Worm (Caenorhabditis elegans) whole organism, L4/young adult: ENCODE data around the gene srd-42.

Experiments used
- W03F9.2 ChIP-seq: fragments of 150-350 bp; optimal IDR thresholded peaks from 2 replicates; lab custom pipeline; 2014; ENCODE audit warnings: missing biosample characterization, missing genetic modification characterization
- dao-5 ChIP-seq: sonication (generic microtip); optimal IDR thresholded peaks from 2 replicates; lab custom pipeline; 2016; ENCODE audit warnings: missing genotype, missing genetic modification characterization, moderate library complexity, missing compliant biosample characterization
- him-1 ChIP-seq: sonication (generic microtip); optimal IDR thresholded peaks from 2 replicates; lab custom pipeline; 2016; ENCODE audit warnings: missing genotype, missing genetic modification reagents, missing genetic modification characterization, missing compliant biosample characterization

srd-42 gene

ce11 chrX:13307852-13308251, 4.6 kb upstream of the srd-42 start:
- TF ChIP-seq dao-5 (tag; lab: Kevin White, UChicago) (no peak), W03F9.2 (tag; lab: Kevin White, UChicago) (no peak), him-1 (no peak)

- peak; percentile 89 for TF ChIP-seq him-1
- TF ChIP-seq W03F9.2 (tag; lab: Kevin White, UChicago): peak; percentile 80
- peak; percentile 93 for TF ChIP-seq dao-5 (tag; lab: Kevin White, UChicago)
These were observed 3.7 kb upstream of the srd-42 start for ce11 chrX:13306869-13307446.

- TF ChIP-seq dao-5 (tag; lab: Kevin White, UChicago): no peak
- TF ChIP-seq him-1: no peak
- TF ChIP-seq W03F9.2 (tag; lab: Kevin White, UChicago): no peak
These were observed 2.5 kb upstream of the srd-42 start, which contains the start of gene srd-43 for ce11 chrX:13305779-13306178. TSS of gene srd-43 (minus strand) at chrX:13305844.

ce11 chrX:13300503-13300902, 2.8 kb downstream of the srd-42 start, which contains the start of gene srd-39:
TSS of gene srd-39 (minus strand) at chrX:13300603.
- no peak for TF ChIP-seq W03F9.2 (tag; lab: Kevin White, UChicago)
- no peak for TF ChIP-seq him-1
- no peak for TF ChIP-seq dao-5 (tag; lab: Kevin White, UChicago)

- TF ChIP-seq W03F9.2 (tag; lab: Kevin White, UChicago) (no peak), dao-5 (tag; lab: Kevin White, UChicago) (no peak)
These were observed 8.6 kb downstream of the srd-42 start, which contains the start of gene srd-36 for ce11 chrX:13294669-13295068. TSS of gene srd-36 (minus strand) at chrX:13294769.

- TF ChIP-seq W03F9.2 (tag; lab: Kevin White, UChicago): no peak
- no peak for TF ChIP-seq dao-5 (tag; lab: Kevin White, UChicago)
- no peak for TF ChIP-seq him-1
These were observed 10.2 kb downstream of the srd-42 start for ce11 chrX:13293023-13293422.

- TF ChIP-seq dao-5 (tag; lab: Kevin White, UChicago) (no peak), W03F9.2 (tag; lab: Kevin White, UChicago) (no peak), him-1 (no peak)
These were observed 11.8 kb downstream of the srd-42 start, which contains the start of gene srd-38 for ce11 chrX:13291506-13291905. TSS of gene srd-38 (plus strand) at chrX:13291806.

- TF ChIP-seq dao-5 (tag; lab: Kevin White, UChicago) (no peak), him-1 (no peak), W03F9.2 (tag; lab: Kevin White, UChicago) (no peak)
These were observed 12.7 kb downstream of the srd-42 start, which contains the start of gene R04D3.3 for ce11 chrX:13290531-13290930. TSS of gene R04D3.3 (minus strand) at chrX:13290631.

ce11 chrX:13288715-13289114, 14.5 kb downstream of the srd-42 start, which contains the start of gene R04D3.4:
TSS of gene R04D3.4 (minus strand) at chrX:13288815.
- TF ChIP-seq W03F9.2 (tag; lab: Kevin White, UChicago) (no peak), him-1 (no peak), dao-5 (tag; lab: Kevin White, UChicago) (no peak)

ce11 chrX:13286533-13286932, 16.7 kb downstream of the srd-42 start, which contains the start of gene R04D3.2:
TSS of gene R04D3.2 (minus strand) at chrX:13286633.
- no peak for TF ChIP-seq dao-5 (tag; lab: Kevin White, UChicago)
- TF ChIP-seq him-1: no peak
- no peak for TF ChIP-seq W03F9.2 (tag; lab: Kevin White, UChicago)

- TF ChIP-seq dao-5 (tag; lab: Kevin White, UChicago) (no peak), W03F9.2 (tag; lab: Kevin White, UChicago) (no peak), him-1 (no peak)
These were observed 18.6 kb downstream of the srd-42 start for ce11 chrX:13284618-13285017.

- TF ChIP-seq him-1 (no peak), dao-5 (tag; lab: Kevin White, UChicago) (no peak), W03F9.2 (tag; lab: Kevin White, UChicago) (no peak)
These were observed 19.2 kb downstream of the srd-42 start, which contains the start of gene cyp-14A4 for ce11 chrX:13284091-13284490. TSS of gene cyp-14A4 (minus strand) at chrX:13284197.

ce11 chrX:13283462-13283861, 19.8 kb downstream of the srd-42 start:
- TF ChIP-seq him-1: no peak
- no peak for TF ChIP-seq W03F9.2 (tag; lab: Kevin White, UChicago)
- no peak for TF ChIP-seq dao-5 (tag; lab: Kevin White, UChicago)

ce11 chrX:13278876-13279275, 24.4 kb downstream of the srd-42 start, which contains the start of gene phf-33:
TSS of gene phf-33 (minus strand) at chrX:13278976.
- no peak for TF ChIP-seq W03F9.2 (tag; lab: Kevin White, UChicago)
- no peak for TF ChIP-seq him-1
- TF ChIP-seq dao-5 (tag; lab: Kevin White, UChicago): no peak
